Worm (Caenorhabditis elegans) whole organism, L1 larva: ENCODE data around the gene sru-12.

Source experiments
- F16B12.6 ChIP-seq: fragments of 150-350 bp; optimal IDR thresholded peaks from 2 replicates; lab custom pipeline; 2014; ENCODE audit warnings: missing biosample characterization, missing genetic modification characterization
- ceh-82 ChIP-seq, 3 experiments: fragments of 150-350 bp in 1 of 3; sonication (generic microtip) in 2 of 3; optimal IDR thresholded peaks; 2 replicates each; lab custom pipeline; 2014 to 2017; ENCODE audit warnings: missing biosample characterization in 3 of 3, missing genetic modification characterization in 3 of 3
- efl-3 ChIP-seq: fragments of 200-800 bp; sonication (Bioruptor generic); optimal IDR thresholded peaks from 2 replicates; lab custom pipeline; 2018; ENCODE audit warnings: mild to moderate bottlenecking, missing genetic modification characterization, missing compliant biosample characterization
- lin-15B ChIP-seq: fragments of 150-350 bp; sonication (generic microtip); optimal IDR thresholded peaks from 3 replicates; lab custom pipeline; 2014; ENCODE audit warnings: missing biosample characterization, missing genetic modification characterization
- lin-39 ChIP-seq: fragments of 150-350 bp; optimal IDR thresholded peaks from 2 replicates; lab custom pipeline; 2014; ENCODE audit warnings: missing biosample characterization, missing genetic modification reagents, missing genetic modification characterization
- mep-1 ChIP-seq: fragments of 150-350 bp; optimal IDR thresholded peaks from 2 replicates; lab custom pipeline; 2014; ENCODE audit warnings: missing biosample characterization, missing genetic modification characterization
- nhr-237 ChIP-seq: fragments of 150-350 bp; optimal IDR thresholded peaks from 2 replicates; lab custom pipeline; 2014; ENCODE audit warnings: missing biosample characterization, missing genetic modification characterization
- nhr-90 ChIP-seq: sonication (generic microtip); optimal IDR thresholded peaks from 2 replicates; lab custom pipeline; 2016; ENCODE audit warnings: mild to moderate bottlenecking, missing genetic modification characterization, missing compliant biosample characterization; ENCODE audit not compliant: poor library complexity
- pax-3 ChIP-seq: fragments of 200-800 bp; sonication (Bioruptor generic); optimal IDR thresholded peaks from 2 replicates; lab custom pipeline; 2018; ENCODE audit warnings: mild to moderate bottlenecking, missing genetic modification characterization, moderate library complexity, missing compliant biosample characterization
- sup-37 ChIP-seq: fragments of 200-800 bp; sonication (Bioruptor generic); optimal IDR thresholded peaks from 2 replicates; lab custom pipeline; 2018; ENCODE audit warnings: mild to moderate bottlenecking, missing genetic modification characterization, missing compliant biosample characterization
- unc-86 ChIP-seq: sonication (generic microtip); optimal IDR thresholded peaks from 2 replicates; lab custom pipeline; 2016; ENCODE audit warnings: missing genetic modification characterization, missing compliant biosample characterization

- TF ChIP-seq mep-1 (no peak), F16B12.6 (tag; lab: Kevin White, UChicago) (no peak), sup-37 (GFP tag; lab: Kevin White, UChicago) (no peak), nhr-90 (tag; lab: Kevin White, UChicago) (no peak), lin-15B (tag; lab: Kevin White, UChicago) (no peak), pax-3 (tag; lab: Kevin White, UChicago) (no peak), lin-39 (tag; lab: Kevin White, UChicago) (no peak), unc-86 (tag; lab: Kevin White, UChicago) (no peak), nhr-237 (no peak), efl-3 (GFP tag; lab: Kevin White, UChicago) (no peak), ceh-82 (tag; optimal IDR thresholded peaks at IDR 0.05; lab: Kevin White, UChicago) (no peak)
Observed at ce11 chrIV:13623533-13623932, 40.5 kb downstream of the sru-12 start, which contains the start of gene C08F11.1.
